Fruit fly (Drosophila melanogaster): Measurements from ENCODE around the gene Arglu1.

Gene Arglu1

DNA sequence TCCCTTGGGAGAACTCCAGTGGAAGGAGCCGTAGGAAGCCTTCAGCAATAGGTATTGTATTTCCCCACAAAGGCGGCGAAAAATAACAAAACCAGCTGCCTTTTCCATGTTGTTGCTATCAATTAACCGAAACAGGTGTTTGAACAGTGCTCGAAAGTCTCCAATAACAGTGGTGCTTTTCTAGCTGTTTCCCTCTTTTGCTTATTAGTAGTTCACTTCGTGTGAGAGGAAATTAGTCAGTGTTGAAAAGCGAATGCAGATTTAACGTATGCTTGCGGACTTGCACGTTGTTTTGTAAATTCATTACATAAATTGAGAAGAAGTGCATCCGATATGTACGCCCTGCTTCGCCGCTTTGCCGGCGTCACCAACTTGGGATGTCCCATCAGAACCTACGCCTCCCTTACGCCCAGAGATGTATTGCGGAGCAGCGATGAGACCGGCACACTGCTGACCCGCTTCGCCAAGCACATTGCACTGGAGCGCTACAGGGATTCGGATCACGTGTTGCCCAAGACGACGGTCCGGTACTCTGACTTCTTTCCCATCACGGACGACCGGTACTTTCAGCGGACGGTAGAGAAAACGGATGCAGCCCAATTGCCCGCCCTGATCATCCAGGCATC is 810 bp upstream of the Arglu1 start, which contains the start of the genes Datp and CG4619 (continued):
- TF ChIP-seq CG13123 (GFP tag; optimal IDR thresholded peaks at IDR 0.05) (no peak), sima (GFP tag; optimal IDR thresholded peaks at IDR 0.05) (no peak), Hr3 (GFP tag; optimal IDR thresholded peaks at IDR 0.05) (no peak), CG9876 (GFP tag; optimal IDR thresholded peaks at IDR 0.05) (peak; percentile 48), CG14965 (GFP tag; optimal IDR thresholded peaks at IDR 0.05; ENCODE audit: borderline replicate concordance) (no peak), Hr39 (optimal IDR thresholded peaks at IDR 0.05) (no peak), psq (GFP tag; optimal IDR thresholded peaks at IDR 0.05) (no peak), wek (GFP tag; optimal IDR thresholded peaks at IDR 0.05) (no peak), CG17912 (GFP tag; optimal IDR thresholded peaks at IDR 0.05) (peak; percentile 56), CG17612 (GFP tag; IDR thresholded peaks at IDR 0.05) (no peak), dimm (GFP tag; IDR thresholded peaks at IDR 0.05) (no peak), CG10267 (tag; optimal IDR thresholded peaks at IDR 0.05) (peak; percentile 92), maf-S (GFP tag; optimal IDR thresholded peaks at IDR 0.05) (peak; percentile 25), shn (GFP tag; optimal IDR thresholded peaks at IDR 0.05) (peak; percentile 76), CG8388 (GFP tag; optimal IDR thresholded peaks at IDR 0.05) (no peak), CG12391 (tag; optimal IDR thresholded peaks at IDR 0.05) (peak; percentile 19), Neu2 (GFP tag; optimal IDR thresholded peaks at IDR 0.05; ENCODE audit: borderline replicate concordance) (peak; percentile 50), wor (GFP tag; IDR thresholded peaks at IDR 0.05) (no peak), ttk (GFP tag; IDR thresholded peaks at IDR 0.05) (no peak), CG12659 (GFP tag; optimal IDR thresholded peaks at IDR 0.05) (peak; percentile 44), CG1603 (tag; optimal IDR thresholded peaks at IDR 0.05) (peak; percentile 74), Rfx (GFP tag; IDR thresholded peaks at IDR 0.05) (peak; percentile 81), Dll (GFP tag; IDR thresholded peaks at IDR 0.05; ENCODE audit: partially characterized antibody) (no peak), gsb-n (tag; optimal IDR thresholded peaks at IDR 0.05) (no peak), CTCF (GFP tag; optimal IDR thresholded peaks at IDR 0.05) (no peak), CG7372 (GFP tag; IDR thresholded peaks at IDR 0.05) (no peak), CG4820 (GFP tag; optimal IDR thresholded peaks at IDR 0.05) (no peak), disco-r (GFP tag; optimal IDR thresholded peaks at IDR 0.05) (peak; percentile 20), Xbp1 (GFP tag; optimal IDR thresholded peaks at IDR 0.05) (peak; percentile 61), cg (GFP tag; optimal IDR thresholded peaks at IDR 0.05) (no peak), crol (GFP tag; IDR thresholded peaks at IDR 0.05) (no peak), Side (GFP tag; optimal IDR thresholded peaks at IDR 0.05) (peak; percentile 27), CG18619 (GFP tag; optimal IDR thresholded peaks at IDR 0.05) (peak; percentile 54), Sox100B (GFP tag; optimal IDR thresholded peaks at IDR 0.05) (no peak), pzg (GFP tag; optimal IDR thresholded peaks at IDR 0.05) (peak; percentile 79)

DNA sequence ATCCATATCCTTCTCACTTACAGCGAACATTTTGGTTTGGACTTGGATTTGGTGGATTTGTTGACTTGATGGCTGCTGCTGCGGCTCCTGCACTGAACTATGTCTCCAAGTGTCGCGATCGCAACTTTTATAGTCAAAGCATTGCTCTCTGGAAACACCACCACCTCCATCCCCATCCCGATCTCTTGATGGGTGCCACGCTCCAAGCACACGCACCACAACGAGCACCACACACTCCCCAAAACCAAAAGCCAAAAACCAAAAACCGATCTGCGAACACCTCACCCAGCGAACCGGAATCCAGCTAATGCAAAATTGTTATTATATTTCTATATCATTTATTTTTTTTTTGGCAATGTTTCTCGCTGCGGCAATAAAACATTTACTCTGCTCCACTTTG is 4.9 kb downstream of the Arglu1 start, which contains the start of gene Cpr30F:
Gene Cpr30F, minus strand, starts transcription at position 101 of the 400 bp plus-strand sequence.
- TF ChIP-seq CG11085 (GFP tag; IDR thresholded peaks at IDR 0.05) (no peak), Oaz (GFP tag; IDR thresholded peaks at IDR 0.05) (no peak), CG7786 (GFP tag; optimal IDR thresholded peaks at IDR 0.05) (no peak), CG4854 (GFP tag; optimal IDR thresholded peaks at IDR 0.05) (no peak), Dbx (GFP tag; IDR thresholded peaks at IDR 0.05) (no peak), stc (GFP tag; IDR thresholded peaks at IDR 0.05) (no peak), CG1024 (GFP tag; IDR thresholded peaks at IDR 0.05) (no peak), CG9215 (GFP tag; IDR thresholded peaks at IDR 0.05) (no peak), Hr3 (GFP tag; optimal IDR thresholded peaks at IDR 0.05) (no peak), Dp (GFP tag; optimal IDR thresholded peaks at IDR 0.05) (no peak), Sry-δ (GFP tag; optimal IDR thresholded peaks at IDR 0.05) (no peak), D19B (GFP tag; optimal IDR thresholded peaks at IDR 0.05) (no peak)
